Fruit fly (Drosophila melanogaster): ENCODE results near the gene Tango1.

Tango1 gene

DNA sequence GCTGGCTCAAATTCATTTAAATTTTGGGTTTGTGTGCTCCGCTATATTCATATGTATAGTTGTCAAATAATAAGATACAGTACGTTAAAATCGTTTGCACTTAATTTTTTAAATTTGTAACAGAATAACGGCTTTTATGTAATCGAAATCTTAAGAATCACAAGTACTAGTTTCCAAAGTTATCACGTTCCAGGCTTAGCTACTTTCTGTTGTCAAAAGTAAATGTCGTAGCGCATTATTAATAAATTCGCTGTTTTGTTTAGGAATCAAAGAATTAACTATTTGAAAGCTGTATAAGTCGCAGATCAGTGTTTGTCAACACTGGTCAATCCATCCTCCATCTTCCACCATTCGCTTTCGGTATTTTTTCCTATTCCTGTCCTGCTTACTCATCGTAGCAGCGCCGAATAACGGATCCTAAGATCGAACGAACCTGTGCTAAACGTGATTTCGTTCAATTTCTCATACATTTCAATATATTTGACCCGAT, 14.4 kb downstream of the Tango1 start, which contains the start of the genes CG13771, CG34310 and cup:
Gene CG13771, minus strand, starts transcription at position 51 of the 490 bp plus-strand sequence.
Gene CG34310, plus strand, starts transcription at position 103 of the 490 bp plus-strand sequence.
Gene cup, plus strand, starts transcription at position 103 of the 490 bp plus-strand sequence.
- TF ChIP-seq CG8159 (tag; optimal IDR thresholded peaks at IDR 0.05), result no peak

- TF ChIP-seq CG12605 (GFP tag; IDR thresholded peaks at IDR 0.05) (no peak), CG8159 (tag; optimal IDR thresholded peaks at IDR 0.05) (peak; percentile 58), fd96Ca (GFP tag; IDR thresholded peaks at IDR 0.05) (peak; percentile 6; the same call in 1 of the 3 replicates), D1 (tag; optimal IDR thresholded peaks at IDR 0.05) (no peak), CG8301 (tag; optimal IDR thresholded peaks at IDR 0.05) (peak; percentile 43), gl (tag; optimal IDR thresholded peaks at IDR 0.05) (no peak), CG34367 (tag; optimal IDR thresholded peaks at IDR 0.05) (no peak), CG9948 (tag; optimal IDR thresholded peaks at IDR 0.05) (peak; percentile 27), CG15710 (tag; optimal IDR thresholded peaks at IDR 0.05) (peak; percentile 39), CG10348 (GFP tag; IDR thresholded peaks at IDR 0.05) (no peak), CG4496 (GFP tag; IDR thresholded peaks at IDR 0.05) (0 out of 3 replicates have a peak, but pooled peaks have one; percentile 21), EcR (GFP tag; optimal IDR thresholded peaks at IDR 0.05) (no peak), rn (GFP tag; IDR thresholded peaks at IDR 0.05) (no peak), Snoo (tag; optimal IDR thresholded peaks at IDR 0.05) (peak; percentile 42), Ets98B (GFP tag; IDR thresholded peaks at IDR 0.05) (no peak; the same call in 1 of the 2 replicates), CG13204 (GFP tag; optimal IDR thresholded peaks at IDR 0.05) (no peak), Pif1B (GFP tag; optimal IDR thresholded peaks at IDR 0.05) (no peak), Pif1A (GFP tag; optimal IDR thresholded peaks at IDR 0.05) (no peak), CG17806 (tag; optimal IDR thresholded peaks at IDR 0.05) (peak; percentile 37), CG14655 (GFP tag; optimal IDR thresholded peaks at IDR 0.05) (no peak), CG32121 (GFP tag; IDR thresholded peaks at IDR 0.05) (peak; percentile 36)
Measured at dm6 chr2L:6667719-6668325, 18.6 kb downstream of the Tango1 start, which contains the start of gene Galt. Gene Galt, minus strand, starts transcription at chr2L:6668033.

dm6 chr2L:6671409-6671808, 22.2 kb downstream of the Tango1 start:
- TF ChIP-seq CG32121 (GFP tag; IDR thresholded peaks at IDR 0.05) (peak; percentile 11; the same call in 1 of the 2 replicates), EcR (GFP tag; optimal IDR thresholded peaks at IDR 0.05) (peak; percentile 36), fd96Ca (GFP tag; IDR thresholded peaks at IDR 0.05) (no peak), CG9948 (tag; optimal IDR thresholded peaks at IDR 0.05) (no peak), gl (tag; optimal IDR thresholded peaks at IDR 0.05) (no peak)

- TF ChIP-seq gl (tag; optimal IDR thresholded peaks at IDR 0.05) (peak; percentile 65), Snoo (tag; optimal IDR thresholded peaks at IDR 0.05) (peak; percentile 58), CG9948 (tag; optimal IDR thresholded peaks at IDR 0.05) (peak; percentile 70), CG4496 (GFP tag; IDR thresholded peaks at IDR 0.05) (peak; percentile 76), Pif1A (GFP tag; optimal IDR thresholded peaks at IDR 0.05) (no peak), D1 (tag; optimal IDR thresholded peaks at IDR 0.05) (no peak), CG13204 (GFP tag; optimal IDR thresholded peaks at IDR 0.05) (peak; percentile 96), CG32121 (GFP tag; IDR thresholded peaks at IDR 0.05) (peak; percentile 84), CG8301 (tag; optimal IDR thresholded peaks at IDR 0.05) (no peak), rn (GFP tag; IDR thresholded peaks at IDR 0.05) (peak; percentile 44; the same call in 1 of the 2 replicates), Ets98B (GFP tag; IDR thresholded peaks at IDR 0.05) (peak; percentile 75), CG8159 (tag; optimal IDR thresholded peaks at IDR 0.05) (no peak), EcR (GFP tag; optimal IDR thresholded peaks at IDR 0.05) (peak; percentile 45), fd96Ca (GFP tag; IDR thresholded peaks at IDR 0.05) (peak; percentile 80), Pif1B (GFP tag; optimal IDR thresholded peaks at IDR 0.05) (peak; percentile 70), CG14655 (GFP tag; optimal IDR thresholded peaks at IDR 0.05) (no peak), CG15710 (tag; optimal IDR thresholded peaks at IDR 0.05) (peak; percentile 67), CG10348 (GFP tag; IDR thresholded peaks at IDR 0.05) (no peak), CG17806 (tag; optimal IDR thresholded peaks at IDR 0.05) (peak; percentile 72), CG34367 (tag; optimal IDR thresholded peaks at IDR 0.05) (peak; percentile 60), CG12605 (GFP tag; IDR thresholded peaks at IDR 0.05) (peak; percentile 71)
Measured at dm6 chr2L:6673211-6674012, 24.2 kb downstream of the Tango1 start, which contains the start of gene Spn27A. Gene Spn27A, minus strand, starts transcription at chr2L:6673347.

DNA sequence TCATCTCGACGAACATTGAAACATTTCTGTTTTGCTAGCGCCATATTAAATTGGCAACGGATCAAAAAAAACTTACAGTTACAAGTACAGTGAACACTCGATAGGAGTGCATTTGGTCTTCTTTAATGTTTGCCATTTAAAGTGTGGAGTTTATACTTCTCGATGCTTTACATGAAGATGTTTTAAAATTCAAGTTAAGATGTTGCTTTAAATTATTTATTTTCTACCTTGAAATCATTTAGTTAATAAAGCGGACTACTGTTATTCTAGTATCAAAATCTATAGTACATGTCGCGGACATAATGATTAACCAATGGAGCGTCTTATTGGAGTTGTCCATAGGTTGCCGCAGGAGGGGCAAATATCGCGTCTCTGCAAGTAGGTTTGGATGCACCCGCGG, 27.3 kb downstream of the Tango1 start, which contains the start of gene cort:
Gene cort, minus strand, starts transcription at position 101 of the 400 bp plus-strand sequence.
- no peak for TF ChIP-seq CG12605 (GFP tag; IDR thresholded peaks at IDR 0.05)
- no peak for TF ChIP-seq Snoo (tag; optimal IDR thresholded peaks at IDR 0.05)
- TF ChIP-seq CG15710 (tag; optimal IDR thresholded peaks at IDR 0.05), result no peak
- no peak for TF ChIP-seq CG4496 (GFP tag; IDR thresholded peaks at IDR 0.05)
- TF ChIP-seq EcR (GFP tag; optimal IDR thresholded peaks at IDR 0.05), result no peak
- TF ChIP-seq CG8159 (tag; optimal IDR thresholded peaks at IDR 0.05), result no peak
- no peak for TF ChIP-seq fd96Ca (GFP tag; IDR thresholded peaks at IDR 0.05)
- TF ChIP-seq CG14655 (GFP tag; optimal IDR thresholded peaks at IDR 0.05), result no peak
- no peak for TF ChIP-seq rn (GFP tag; IDR thresholded peaks at IDR 0.05)
- TF ChIP-seq D1 (tag; optimal IDR thresholded peaks at IDR 0.05), result no peak
- no peak for TF ChIP-seq CG8301 (tag; optimal IDR thresholded peaks at IDR 0.05)
- no peak for TF ChIP-seq Pif1A (GFP tag; optimal IDR thresholded peaks at IDR 0.05)
- no peak for TF ChIP-seq gl (tag; optimal IDR thresholded peaks at IDR 0.05)
- no peak for TF ChIP-seq CG34367 (tag; optimal IDR thresholded peaks at IDR 0.05)
- no peak for TF ChIP-seq CG13204 (GFP tag; optimal IDR thresholded peaks at IDR 0.05)
- no peak for TF ChIP-seq CG17806 (tag; optimal IDR thresholded peaks at IDR 0.05)
- no peak for TF ChIP-seq CG9948 (tag; optimal IDR thresholded peaks at IDR 0.05)
- TF ChIP-seq Pif1B (GFP tag; optimal IDR thresholded peaks at IDR 0.05), result no peak
- TF ChIP-seq CG10348 (GFP tag; IDR thresholded peaks at IDR 0.05), result no peak
